Worm (Caenorhabditis elegans) whole organism, L3 larva: ENCODE results near the gene asps-1.

Experiments used
- lin-39 ChIP-seq: fragments of 150-350 bp; optimal IDR thresholded peaks from 2 replicates; lab custom pipeline; 2018; ENCODE audit warnings: missing biosample characterization, missing genetic modification reagents, missing genetic modification characterization
- mdl-1 ChIP-seq: fragments of 150-350 bp; optimal IDR thresholded peaks from 2 replicates; lab custom pipeline; 2014; ENCODE audit warnings: missing biosample characterization, missing genetic modification characterization
- nfya-1 ChIP-seq: sonication (generic microtip); optimal IDR thresholded peaks from 2 replicates; lab custom pipeline; 2017; ENCODE audit warnings: missing genetic modification characterization, mild to moderate bottlenecking, missing compliant biosample characterization, antibody characterized with exemption, moderate library complexity; ENCODE audit not compliant: insufficient read depth
- nhr-23 ChIP-seq: fragments of 150-350 bp; optimal IDR thresholded peaks from 2 replicates; lab custom pipeline; 2014; ENCODE audit warnings: missing biosample characterization, missing genetic modification reagents, missing genetic modification characterization
- nhr-76 ChIP-seq: fragments of 150-350 bp; sonication (generic microtip); optimal IDR thresholded peaks from 5 replicates; lab custom pipeline; 2014; ENCODE audit warnings: missing biosample characterization, missing genetic modification characterization
- nhr-77 ChIP-seq: fragments of 150-350 bp; optimal IDR thresholded peaks from 2 replicates; lab custom pipeline; 2014; ENCODE audit warnings: missing biosample characterization, missing genetic modification characterization
- pqm-1 ChIP-seq: fragments of 150-350 bp; optimal IDR thresholded peaks from 2 replicates; lab custom pipeline; 2017; ENCODE audit warnings: missing biosample characterization, missing genetic modification characterization, inconsistent platforms
- snpc-4 ChIP-seq: fragments of 150-350 bp; optimal IDR thresholded peaks from 2 replicates; lab custom pipeline; 2014; ENCODE audit warnings: missing biosample characterization, missing genetic modification characterization
- tbx-2 ChIP-seq: sonication (generic microtip); optimal IDR thresholded peaks from 2 replicates; lab custom pipeline; 2016; ENCODE audit warnings: mild to moderate bottlenecking, missing genetic modification characterization, missing compliant biosample characterization
- unc-39 ChIP-seq: sonication (generic microtip); optimal IDR thresholded peaks from 4 replicates; lab custom pipeline; 2017; ENCODE audit warnings: missing biosample characterization, missing genetic modification characterization
- unc-62 ChIP-seq: fragments of 150-350 bp; sonication (generic microtip); optimal IDR thresholded peaks from 4 replicates; lab custom pipeline; 2014; ENCODE audit warnings: missing biosample characterization, missing genetic modification reagents, missing genetic modification characterization

DNA sequence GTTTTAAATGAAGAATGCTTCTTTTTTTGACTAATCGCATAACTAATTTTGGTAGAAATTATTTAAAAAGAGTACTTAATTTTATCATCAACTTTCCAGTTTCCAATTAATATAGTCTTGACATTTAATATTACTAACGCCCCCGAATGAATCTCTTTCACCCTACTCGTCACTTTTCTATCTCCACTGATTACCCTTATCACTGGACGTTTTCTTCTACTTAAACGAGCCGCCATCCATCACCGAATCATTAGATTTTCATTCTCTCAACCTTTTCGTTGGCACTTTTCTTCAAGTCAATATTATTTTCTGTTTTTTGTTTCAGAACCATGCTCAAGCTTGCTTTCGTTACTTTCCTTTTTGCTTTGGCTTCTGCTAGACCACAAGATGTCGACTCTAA is 39.6 kb downstream of the asps-1 start, which contains the start of gene lys-1:
- TF ChIP-seq unc-62 (GFP tag; lab: Kevin White, UChicago), result no peak
- TF ChIP-seq unc-39, result no peak
- TF ChIP-seq nfya-1 (tag; lab: Kevin White, UChicago), result no peak
- no peak for TF ChIP-seq nhr-23
- no peak for TF ChIP-seq nhr-76 (tag; lab: Kevin White, UChicago)
- TF ChIP-seq mdl-1 (tag; lab: Kevin White, UChicago), result no peak
- peak; percentile 83 for TF ChIP-seq pqm-1
- TF ChIP-seq snpc-4 (tag; lab: Kevin White, UChicago), result no peak
- no peak for TF ChIP-seq nhr-77 (tag; lab: Kevin White, UChicago)
- no peak for TF ChIP-seq lin-39 (tag; lab: Kevin White, UChicago)
- no peak for TF ChIP-seq tbx-2 (tag; lab: Kevin White, UChicago)
